Fruit fly (Drosophila melanogaster) whole organism, prepupa: Measurements from ENCODE around the gene CG14285.

ENCODE experiments used
- Blimp-1 ChIP-seq: fragments of 200-800 bp; sonication (Bioruptor generic); optimal IDR thresholded peaks from 3 replicates; lab custom pipeline; 2017; ENCODE audit warnings: missing biosample characterization, missing genetic modification characterization, mild to moderate bottlenecking, moderate library complexity, missing genetic modification reagents
- CG10631 ChIP-seq: fragments of 200-800 bp; sonication (Bioruptor generic); optimal IDR thresholded peaks from 2 replicates; lab custom pipeline; 2016; ENCODE audit warnings: missing biosample characterization, missing genetic modification characterization
- CG10669 ChIP-seq: fragments of 200-800 bp; sonication (Bioruptor generic); optimal IDR thresholded peaks from 3 replicates; lab custom pipeline; 2018; ENCODE audit warnings: missing biosample characterization, mild to moderate bottlenecking, missing genetic modification characterization, moderate library complexity
- CG15336 ChIP-seq: fragments of 200-800 bp; sonication (Bioruptor generic); IDR thresholded peaks from 2 replicates; pipeline ENCODE4 v1.3.6; 2022; ENCODE audit warnings: missing biosample characterization, missing genetic modification characterization
- CG1621 ChIP-seq: fragments of 200-800 bp; sonication (Bioruptor generic); optimal IDR thresholded peaks from 3 replicates; lab custom pipeline; 2018; ENCODE audit warnings: missing biosample characterization, mild to moderate bottlenecking, missing genetic modification characterization
- CG16779 ChIP-seq: fragments of 200-800 bp; sonication (Bioruptor generic); optimal IDR thresholded peaks from 3 replicates; lab custom pipeline; 2017; ENCODE audit warnings: missing biosample characterization, mild to moderate bottlenecking, missing genetic modification characterization
- CG3032 ChIP-seq: fragments of 200-800 bp; optimal IDR thresholded peaks from 2 replicates; lab custom pipeline; 2019; ENCODE audit warnings: missing biosample characterization, mild to moderate bottlenecking, missing genetic modification characterization, moderate library complexity
- CG31627 ChIP-seq: fragments of 200-800 bp; sonication (Bioruptor generic); optimal IDR thresholded peaks from 3 replicates; lab custom pipeline; 2016; ENCODE audit warnings: missing biosample characterization, missing genetic modification characterization
- CG32006 ChIP-seq: fragments of 200-800 bp; sonication (Bioruptor generic); optimal IDR thresholded peaks from 3 replicates; lab custom pipeline; 2017; ENCODE audit warnings: missing biosample characterization, mild to moderate bottlenecking, missing genetic modification characterization
- CG34406 ChIP-seq: fragments of 200-800 bp; sonication (Bioruptor generic); optimal IDR thresholded peaks from 3 replicates; lab custom pipeline; 2016; ENCODE audit warnings: missing biosample characterization, missing genetic modification characterization
- CG3919 ChIP-seq: fragments of 200-800 bp; sonication (Bioruptor generic); optimal IDR thresholded peaks from 3 replicates; lab custom pipeline; 2016; ENCODE audit warnings: missing biosample characterization, missing genetic modification characterization
- CG6163 ChIP-seq: fragments of 200-800 bp; sonication (Bioruptor generic); IDR thresholded peaks from 3 replicates; pipeline ENCODE4 v1.3.6; 2022; ENCODE audit warnings: missing biosample characterization, missing genetic modification characterization
- CG6792 ChIP-seq: fragments of 200-800 bp; sonication (Bioruptor generic); optimal IDR thresholded peaks from 3 replicates; lab custom pipeline; 2016; ENCODE audit warnings: missing biosample characterization, missing genetic modification characterization
- CG6808 ChIP-seq: fragments of 200-800 bp; sonication (Bioruptor generic); optimal IDR thresholded peaks from 3 replicates; lab custom pipeline; 2017; ENCODE audit warnings: missing biosample characterization, missing genetic modification characterization, mild to moderate bottlenecking, moderate library complexity, missing genetic modification reagents
- CG6854 ChIP-seq: fragments of 200-800 bp; sonication (Bioruptor generic); optimal IDR thresholded peaks from 2 replicates; lab custom pipeline; 2017; ENCODE audit warnings: missing biosample characterization, mild to moderate bottlenecking, missing genetic modification characterization
- CG7368 ChIP-seq: fragments of 200-800 bp; sonication (Bioruptor generic); optimal IDR thresholded peaks from 3 replicates; lab custom pipeline; 2016; ENCODE audit warnings: missing biosample characterization, missing genetic modification characterization
- CG8119 ChIP-seq: fragments of 200-800 bp; sonication (Bioruptor generic); IDR thresholded peaks from 3 replicates; pipeline ENCODE4 v1.3.6; 2022; ENCODE audit warnings: missing biosample characterization, missing genetic modification characterization
- CG8632 ChIP-seq: fragments of 200-800 bp; sonication (Bioruptor generic); optimal IDR thresholded peaks from 3 replicates; lab custom pipeline; 2016; ENCODE audit warnings: missing biosample characterization, missing genetic modification characterization
- CG9139 ChIP-seq: fragments of 200-800 bp; sonication (Bioruptor generic); optimal IDR thresholded peaks from 3 replicates; lab custom pipeline; 2017; ENCODE audit warnings: missing biosample characterization, mild to moderate bottlenecking, missing genetic modification characterization
- Eip75B ChIP-seq: fragments of 200-800 bp; sonication (Bioruptor generic); optimal IDR thresholded peaks from 3 replicates; lab custom pipeline; 2016; ENCODE audit warnings: missing biosample characterization, missing genetic modification characterization
- Eip78C ChIP-seq: fragments of 200-800 bp; sonication (Bioruptor generic); peaks from one replicate; lab custom pipeline; 2016; ENCODE audit warnings: missing biosample characterization, missing genetic modification characterization
- Eip93F ChIP-seq: fragments of 200-800 bp; sonication (Bioruptor generic); optimal IDR thresholded peaks from 2 replicates; lab custom pipeline; 2016; ENCODE audit warnings: missing biosample characterization, mild to moderate bottlenecking, missing genetic modification characterization
- Ets21C ChIP-seq: fragments of 200-800 bp; sonication (Bioruptor generic); optimal IDR thresholded peaks from 3 replicates; lab custom pipeline; 2016; ENCODE audit warnings: missing biosample characterization, missing genetic modification characterization
- Ets96B ChIP-seq: fragments of 200-800 bp; optimal IDR thresholded peaks from 2 replicates; lab custom pipeline; 2019; ENCODE audit warnings: missing biosample characterization, mild to moderate bottlenecking, missing genetic modification characterization, moderate library complexity
- Gug ChIP-seq: fragments of 200-800 bp; sonication (Bioruptor generic); IDR thresholded peaks from 2 replicates; pipeline ENCODE4 v1.3.6; 2022; ENCODE audit warnings: missing biosample characterization, missing genetic modification characterization
- Hr4 ChIP-seq: fragments of 200-800 bp; sonication (Bioruptor generic); optimal IDR thresholded peaks from 3 replicates; lab custom pipeline; 2016; ENCODE audit warnings: missing biosample characterization, missing genetic modification characterization
- Met ChIP-seq: fragments of 200-800 bp; sonication (Bioruptor generic); optimal IDR thresholded peaks from 3 replicates; lab custom pipeline; 2016; ENCODE audit warnings: missing biosample characterization, missing genetic modification characterization
- OdsH ChIP-seq: fragments of 200-800 bp; sonication (Bioruptor generic); optimal IDR thresholded peaks from 3 replicates; lab custom pipeline; 2016; ENCODE audit warnings: missing biosample characterization, missing genetic modification characterization
- Smox ChIP-seq: fragments of 200-800 bp; sonication (Bioruptor generic); optimal IDR thresholded peaks from 3 replicates; lab custom pipeline; 2016; ENCODE audit warnings: missing biosample characterization, missing genetic modification characterization
- achi ChIP-seq: fragments of 200-800 bp; sonication (Bioruptor generic); optimal IDR thresholded peaks from 3 replicates; lab custom pipeline; 2016; ENCODE audit warnings: missing biosample characterization, missing genetic modification characterization
- acj6 ChIP-seq: fragments of 200-800 bp; sonication (Bioruptor generic); optimal IDR thresholded peaks from 3 replicates; lab custom pipeline; 2016; ENCODE audit warnings: missing biosample characterization, missing genetic modification characterization
- cyc ChIP-seq: fragments of 200-800 bp; sonication (Bioruptor generic); optimal IDR thresholded peaks from 3 replicates; lab custom pipeline; 2016; ENCODE audit warnings: missing biosample characterization, missing genetic modification characterization
- dac ChIP-seq: fragments of 200-800 bp; sonication (Bioruptor generic); optimal IDR thresholded peaks from 2 replicates; lab custom pipeline; 2017; ENCODE audit warnings: missing biosample characterization, mild to moderate bottlenecking, missing genetic modification characterization
- eg ChIP-seq: fragments of 200-800 bp; sonication (Bioruptor generic); IDR thresholded peaks from 3 replicates; pipeline ENCODE4 v1.3.6; 2022; ENCODE audit warnings: missing biosample characterization, missing genetic modification characterization
- esn ChIP-seq: fragments of 200-800 bp; sonication (Bioruptor generic); optimal IDR thresholded peaks from 2 replicates; lab custom pipeline; 2016; ENCODE audit warnings: missing biosample characterization, mild to moderate bottlenecking, missing genetic modification characterization, moderate library complexity
- fd59A ChIP-seq: fragments of 200-800 bp; sonication (Bioruptor generic); optimal IDR thresholded peaks from 2 replicates; lab custom pipeline; 2017; ENCODE audit warnings: missing biosample characterization, mild to moderate bottlenecking, missing genetic modification characterization, missing genetic modification reagents
- fd85E ChIP-seq: fragments of 200-800 bp; sonication (Bioruptor generic); optimal IDR thresholded peaks from 3 replicates; lab custom pipeline; 2016; ENCODE audit warnings: missing biosample characterization, missing genetic modification characterization
- fkh ChIP-seq: fragments of 200-800 bp; sonication (Bioruptor generic); optimal IDR thresholded peaks from 3 replicates; lab custom pipeline; 2017; ENCODE audit warnings: missing biosample characterization, mild to moderate bottlenecking, missing genetic modification characterization, moderate library complexity
- lz ChIP-seq: fragments of 200-800 bp; sonication (Bioruptor generic); optimal IDR thresholded peaks from 3 replicates; lab custom pipeline; 2016; ENCODE audit warnings: missing biosample characterization, missing genetic modification characterization
- pdm3 ChIP-seq: fragments of 200-800 bp; sonication (Bioruptor generic); optimal IDR thresholded peaks from 3 replicates; lab custom pipeline; 2016; ENCODE audit warnings: missing biosample characterization, missing genetic modification characterization
- salr ChIP-seq, 2 experiments: fragments of 200-800 bp; sonication (Bioruptor generic); optimal IDR thresholded peaks; 3 replicates each; lab custom pipeline; 2016 to 2018; ENCODE audit warnings: missing biosample characterization in 2 of 2, missing genetic modification characterization in 2 of 2, mild to moderate bottlenecking in 1 of 2
- spab ChIP-seq: fragments of 200-800 bp; sonication (Bioruptor generic); optimal IDR thresholded peaks from 2 replicates; lab custom pipeline; 2017; ENCODE audit warnings: missing biosample characterization, mild to moderate bottlenecking, missing genetic modification characterization, missing genetic modification reagents
- topi ChIP-seq: fragments of 200-800 bp; sonication (Bioruptor generic); optimal IDR thresholded peaks from 3 replicates; lab custom pipeline; 2016; ENCODE audit warnings: missing biosample characterization, missing genetic modification characterization
- vri ChIP-seq: fragments of 200-800 bp; sonication (Bioruptor generic); optimal IDR thresholded peaks from 3 replicates; lab custom pipeline; 2016; ENCODE audit warnings: missing biosample characterization, mild to moderate bottlenecking, missing genetic modification characterization

Gene CG14285

dm6 chr3R:18986089-18986887 lies 38.6 kb upstream of the CG14285 start (continued):
- TF ChIP-seq eg (GFP tag; lab: Robert Waterston, UW): no peak; the same call in 2 of the 3 replicates
- TF ChIP-seq Ets96B (tag; lab: Kevin White, UChicago): peak; percentile 1
- peak; percentile 52 for TF ChIP-seq CG15336
- TF ChIP-seq pdm3 (GFP tag; lab: Kevin White, UChicago): peak; percentile 30
- TF ChIP-seq fkh (GFP tag; lab: Kevin White, UChicago): no peak
- TF ChIP-seq Met (GFP tag; lab: Kevin White, UChicago): peak; percentile 16
- peak; percentile 2 for TF ChIP-seq fd59A (GFP tag; lab: Kevin White, UChicago)
- no peak for TF ChIP-seq CG7368 (GFP tag; lab: Kevin White, UChicago)
- TF ChIP-seq fd85E (GFP tag; lab: Kevin White, UChicago): no peak
- TF ChIP-seq CG1621 (tag; lab: Kevin White, UChicago): no peak
- TF ChIP-seq Blimp-1 (GFP tag; lab: Kevin White, UChicago): no peak
- TF ChIP-seq salr (GFP tag; optimal IDR thresholded peaks at IDR 0.05; lab: Kevin White, UChicago): peak in 1 of 2 experiments; percentile 17
- TF ChIP-seq Smox (GFP tag; lab: Kevin White, UChicago): peak; percentile 16
- no peak for TF ChIP-seq spab (GFP tag; lab: Kevin White, UChicago)
- peak; percentile 34 for TF ChIP-seq CG34406 (GFP tag; lab: Kevin White, UChicago)
- TF ChIP-seq topi: no peak
- TF ChIP-seq OdsH: peak; percentile 51
- no peak for TF ChIP-seq CG6854 (GFP tag; lab: Kevin White, UChicago)
- no peak for TF ChIP-seq Eip75B (GFP tag; lab: Kevin White, UChicago)
- TF ChIP-seq CG10669: no peak
- TF ChIP-seq acj6 (GFP tag; lab: Kevin White, UChicago): peak; percentile 41
- TF ChIP-seq Gug (GFP tag; lab: Robert Waterston, UW): 0 out of 2 replicates have a peak, but pooled peaks have one; percentile 29
- peak; percentile 39 for TF ChIP-seq achi (GFP tag; lab: Kevin White, UChicago)
- TF ChIP-seq CG8632: peak; percentile 23
- TF ChIP-seq Hr4 (GFP tag; lab: Kevin White, UChicago): peak; percentile 30

- peak; percentile 39 for TF ChIP-seq achi (GFP tag; lab: Kevin White, UChicago)
- TF ChIP-seq Eip93F: no peak
- TF ChIP-seq Ets21C (GFP tag; lab: Kevin White, UChicago): no peak
- peak; percentile 12 for TF ChIP-seq CG6792 (GFP tag; lab: Kevin White, UChicago)
- TF ChIP-seq pdm3 (GFP tag; lab: Kevin White, UChicago): peak; percentile 51
- peak; percentile 2 for TF ChIP-seq lz (GFP tag; lab: Kevin White, UChicago)
- no peak for TF ChIP-seq Met (GFP tag; lab: Kevin White, UChicago)
- peak; percentile 17 for TF ChIP-seq acj6 (GFP tag; lab: Kevin White, UChicago)
- TF ChIP-seq CG9139: no peak
- TF ChIP-seq fd85E (GFP tag; lab: Kevin White, UChicago): no peak
- TF ChIP-seq fkh (GFP tag; lab: Kevin White, UChicago): peak; percentile 71
- peak; percentile 29 for TF ChIP-seq cyc (GFP tag; lab: Kevin White, UChicago)
- peak; percentile 46 for TF ChIP-seq esn
- no peak for TF ChIP-seq spab (GFP tag; lab: Kevin White, UChicago)
- TF ChIP-seq CG6163: no peak
- TF ChIP-seq CG3032 (tag; lab: Kevin White, UChicago): no peak
- no peak for TF ChIP-seq vri (GFP tag; lab: Kevin White, UChicago)
- no peak for TF ChIP-seq Blimp-1 (GFP tag; lab: Kevin White, UChicago)
- TF ChIP-seq dac: no peak
- TF ChIP-seq CG3919: peak; percentile 62
- TF ChIP-seq CG1621 (tag; lab: Kevin White, UChicago): peak; percentile 56
- peak; percentile 61; the same call in 1 of the 2 replicates for TF ChIP-seq CG15336
- peak; percentile 22 for TF ChIP-seq OdsH
- TF ChIP-seq CG8119 (GFP tag; lab: Robert Waterston, UW): peak; percentile 64
- no peak for TF ChIP-seq CG8632
- TF ChIP-seq CG32006: peak; percentile 72
- TF ChIP-seq CG6808 (GFP tag; lab: Kevin White, UChicago): peak; percentile 51
- TF ChIP-seq CG6854 (GFP tag; lab: Kevin White, UChicago): no peak
- TF ChIP-seq CG16779: no peak
- TF ChIP-seq Eip78C: peak; percentile 86
- no peak for TF ChIP-seq CG31627 (GFP tag; lab: Kevin White, UChicago)
- TF ChIP-seq Smox (GFP tag; lab: Kevin White, UChicago): no peak
- TF ChIP-seq CG10631 (GFP tag; lab: Kevin White, UChicago): peak; percentile 13
These were observed 37.2 kb upstream of the CG14285 start for dm6 chr3R:18987428-18988416.
